Worm (Caenorhabditis elegans) whole organism, L3 larva: Measurements from ENCODE around the gene Y49E10.25.

Experiments used
- aly-2 ChIP-seq: fragments of 150-350 bp; optimal IDR thresholded peaks from 2 replicates; lab custom pipeline; 2014; ENCODE audit warnings: missing biosample characterization, missing genetic modification characterization
- ama-1 ChIP-seq: fragments of 150-350 bp; optimal IDR thresholded peaks from 2 replicates; lab custom pipeline; 2018
- ceh-28 ChIP-seq: fragments of 150-350 bp; optimal IDR thresholded peaks from 2 replicates; lab custom pipeline; 2014; ENCODE audit warnings: missing biosample characterization, missing genetic modification reagents, missing genetic modification characterization
- ceh-82 ChIP-seq: fragments of 150-350 bp; optimal IDR thresholded peaks from 2 replicates; lab custom pipeline; 2014; ENCODE audit warnings: missing biosample characterization, missing genetic modification characterization
- lin-39 ChIP-seq: fragments of 150-350 bp; optimal IDR thresholded peaks from 2 replicates; lab custom pipeline; 2018; ENCODE audit warnings: missing biosample characterization, missing genetic modification reagents, missing genetic modification characterization
- mdl-1 ChIP-seq: fragments of 150-350 bp; optimal IDR thresholded peaks from 2 replicates; lab custom pipeline; 2014; ENCODE audit warnings: missing biosample characterization, missing genetic modification characterization
- nhr-11 ChIP-seq: fragments of 150-350 bp; optimal IDR thresholded peaks from 2 replicates; lab custom pipeline; 2014; ENCODE audit warnings: missing biosample characterization, missing genetic modification characterization
- nhr-77 ChIP-seq: fragments of 150-350 bp; optimal IDR thresholded peaks from 2 replicates; lab custom pipeline; 2014; ENCODE audit warnings: missing biosample characterization, missing genetic modification characterization
- ztf-4 ChIP-seq: fragments of 150-350 bp; optimal IDR thresholded peaks from 2 replicates; lab custom pipeline; 2014; ENCODE audit warnings: missing biosample characterization, missing genetic modification characterization

DNA sequence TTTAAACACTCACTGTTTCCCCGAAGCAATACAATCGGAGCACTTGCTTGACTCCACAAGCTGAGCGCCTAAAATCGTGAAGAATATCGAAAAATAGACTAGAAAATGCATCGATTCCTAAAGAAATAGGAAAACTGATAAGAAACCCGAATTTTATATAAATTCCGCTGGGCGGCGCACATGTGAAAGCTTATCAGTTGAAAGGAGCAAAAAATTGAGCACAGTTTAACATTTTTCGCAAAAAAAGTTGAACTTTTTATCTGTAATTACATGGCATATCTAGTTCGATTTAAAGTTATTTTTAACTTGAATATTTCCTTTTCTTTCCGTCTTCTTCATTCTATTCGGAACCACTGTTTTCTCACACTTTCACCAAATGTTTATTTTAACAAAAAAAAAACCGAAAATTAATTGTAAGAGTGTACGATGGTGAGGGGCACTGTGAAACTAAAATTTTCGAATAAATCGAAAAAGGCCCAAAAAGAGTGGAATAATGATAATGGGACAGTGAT lies 45.8 kb downstream of the Y49E10.25 start, which contains the start of gene Y49E10.18:
- TF ChIP-seq lin-39 (no peak), aly-2 (tag; lab: Kevin White, UChicago) (no peak), ceh-82 (tag; lab: Kevin White, UChicago) (no peak), ceh-28 (tag; lab: Kevin White, UChicago) (no peak), ama-1 (lab: Kevin White, UChicago) (no peak), ztf-4 (no peak), nhr-11 (tag; lab: Kevin White, UChicago) (no peak), mdl-1 (tag; lab: Kevin White, UChicago) (no peak), nhr-77 (tag; lab: Kevin White, UChicago) (no peak)
